Worm (Caenorhabditis elegans) whole organism, L3 larva: ENCODE data around the gene fbxb-107.

Experiments used
- ama-1 ChIP-seq: fragments of 150-350 bp; optimal IDR thresholded peaks from 2 replicates; lab custom pipeline; 2018
- ceh-28 ChIP-seq: fragments of 150-350 bp; optimal IDR thresholded peaks from 2 replicates; lab custom pipeline; 2014; ENCODE audit warnings: missing biosample characterization, missing genetic modification reagents, missing genetic modification characterization
- elt-1 ChIP-seq: fragments of 150-350 bp; optimal IDR thresholded peaks from 2 replicates; lab custom pipeline; 2014; ENCODE audit warnings: missing biosample characterization, missing genetic modification characterization
- fkh-10 ChIP-seq: sonication (generic microtip); optimal IDR thresholded peaks from 2 replicates; lab custom pipeline; 2017; ENCODE audit warnings: missing biosample characterization, missing genetic modification reagents, missing genetic modification characterization
- mdl-1 ChIP-seq: fragments of 150-350 bp; optimal IDR thresholded peaks from 2 replicates; lab custom pipeline; 2014; ENCODE audit warnings: missing biosample characterization, missing genetic modification characterization
- nfya-1 ChIP-seq: sonication (generic microtip); optimal IDR thresholded peaks from 2 replicates; lab custom pipeline; 2017; ENCODE audit warnings: missing genetic modification characterization, mild to moderate bottlenecking, missing compliant biosample characterization, antibody characterized with exemption, moderate library complexity; ENCODE audit not compliant: insufficient read depth
- nhr-237 ChIP-seq: fragments of 150-350 bp; optimal IDR thresholded peaks from 2 replicates; lab custom pipeline; 2014; ENCODE audit warnings: missing biosample characterization, missing genetic modification characterization
- nhr-76 ChIP-seq: fragments of 150-350 bp; sonication (generic microtip); optimal IDR thresholded peaks from 5 replicates; lab custom pipeline; 2014; ENCODE audit warnings: missing biosample characterization, missing genetic modification characterization
- nhr-77 ChIP-seq: fragments of 150-350 bp; optimal IDR thresholded peaks from 2 replicates; lab custom pipeline; 2014; ENCODE audit warnings: missing biosample characterization, missing genetic modification characterization
- snpc-4 ChIP-seq: fragments of 150-350 bp; optimal IDR thresholded peaks from 2 replicates; lab custom pipeline; 2014; ENCODE audit warnings: missing biosample characterization, missing genetic modification characterization
- zag-1 ChIP-seq: fragments of 150-350 bp; optimal IDR thresholded peaks from 2 replicates; lab custom pipeline; 2014; ENCODE audit warnings: missing biosample characterization, missing genetic modification characterization

DNA sequence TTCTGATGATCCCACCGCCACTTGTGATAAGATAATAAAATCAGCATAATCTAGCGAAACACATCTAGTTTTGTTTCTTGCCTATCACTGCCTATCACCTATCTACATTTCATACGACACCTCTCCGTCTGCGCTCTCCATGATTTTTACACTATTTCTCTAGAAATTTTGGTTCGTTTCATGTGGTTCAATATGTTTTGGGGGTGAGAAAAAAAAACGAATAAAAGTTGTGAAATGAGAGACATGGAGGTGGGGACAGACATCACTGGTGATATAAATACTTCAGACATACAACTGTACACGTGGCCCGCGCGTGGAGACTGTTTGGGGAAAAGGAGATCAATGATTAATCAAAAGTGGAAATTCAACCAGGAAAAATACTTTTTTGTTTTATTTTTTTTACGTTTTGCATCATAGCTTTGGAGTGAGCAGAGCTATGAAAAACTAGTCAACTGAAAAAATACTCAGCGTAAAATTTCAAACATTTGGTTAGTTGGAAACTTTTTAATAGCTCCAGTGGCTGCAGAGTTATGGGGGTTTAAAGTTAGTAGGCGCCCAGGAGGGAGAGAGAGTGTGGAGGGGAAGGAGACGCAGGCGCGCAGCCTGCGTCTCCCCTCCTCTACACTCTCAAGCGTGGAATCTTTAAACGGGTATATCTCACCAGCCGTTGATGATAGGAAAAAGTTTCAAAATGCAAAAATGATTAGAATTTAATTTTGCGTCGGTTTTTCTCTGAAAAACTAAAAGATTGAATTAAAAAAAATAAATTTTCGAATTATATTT lies 44.4 kb downstream of the fbxb-107 start:
- TF ChIP-seq nhr-77 (tag; lab: Kevin White, UChicago) (no peak), mdl-1 (tag; lab: Kevin White, UChicago) (no peak), elt-1 (tag; lab: Kevin White, UChicago) (no peak), fkh-10 (no peak), ama-1 (lab: Kevin White, UChicago) (no peak), nfya-1 (tag; lab: Kevin White, UChicago) (no peak), zag-1 (tag; lab: Kevin White, UChicago) (no peak), ceh-28 (no peak), nhr-76 (tag; lab: Kevin White, UChicago) (no peak), nhr-237 (tag; lab: Kevin White, UChicago) (no peak), snpc-4 (tag; lab: Kevin White, UChicago) (no peak)
